Fruit fly (Drosophila melanogaster) whole organism, embryonic: ENCODE measurements around the gene grass.

Experiments
- CG10959 ChIP-seq: fragments of 200-800 bp; sonication (Bioruptor generic); IDR thresholded peaks from 2 replicates; pipeline ENCODE4 v1.3.6; 2022; ENCODE audit warnings: missing biosample characterization, missing genetic modification characterization
- exex ChIP-seq: fragments of 200-800 bp; sonication (Bioruptor generic); optimal IDR thresholded peaks from 4 replicates; lab custom pipeline; 2018; ENCODE audit warnings: missing biosample characterization, mild to moderate bottlenecking, missing genetic modification characterization, moderate library complexity

- TF ChIP-seq exex (tag; lab: Kevin White, UChicago), result no peak
- TF ChIP-seq CG10959, result no peak
These were observed 6.3 kb upstream of the grass start, which contains the start of gene Men-b for dm6 chr3R:27151516-27151823.
